Fruit fly (Drosophila melanogaster): ENCODE measurements around the gene CG43322.

CG43322 gene

DNA sequence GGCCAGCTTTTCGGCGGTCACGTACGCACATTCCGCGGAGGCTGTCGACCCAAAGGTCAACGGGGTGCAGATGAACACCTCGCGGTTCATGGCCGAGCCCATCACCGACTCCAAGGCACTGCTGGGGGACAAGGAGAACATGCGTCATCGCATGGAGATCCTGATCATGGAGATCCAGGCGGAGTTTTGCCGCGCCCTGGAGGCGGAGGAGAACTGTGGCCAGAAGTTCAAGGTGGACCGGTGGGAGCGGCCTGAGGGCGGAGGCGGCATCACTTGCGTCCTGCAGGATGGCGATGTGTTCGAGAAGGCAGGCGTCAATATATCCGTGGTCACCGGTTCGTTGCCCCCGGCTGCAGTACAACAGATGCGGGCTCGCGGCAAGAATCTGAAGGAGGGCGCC is 48.6 kb upstream of the CG43322 start:
- TF ChIP-seq jim (GFP tag; optimal IDR thresholded peaks at IDR 0.05) (no peak), sv (GFP tag; optimal IDR thresholded peaks at IDR 0.05) (no peak), CG32264 (GFP tag; optimal IDR thresholded peaks at IDR 0.05) (no peak), usp (GFP tag; optimal IDR thresholded peaks at IDR 0.05) (no peak), rgr (GFP tag; optimal IDR thresholded peaks at IDR 0.05) (no peak), OdsH (GFP tag; optimal IDR thresholded peaks at IDR 0.05) (no peak), br (GFP tag; optimal IDR thresholded peaks at IDR 0.05) (no peak)

DNA sequence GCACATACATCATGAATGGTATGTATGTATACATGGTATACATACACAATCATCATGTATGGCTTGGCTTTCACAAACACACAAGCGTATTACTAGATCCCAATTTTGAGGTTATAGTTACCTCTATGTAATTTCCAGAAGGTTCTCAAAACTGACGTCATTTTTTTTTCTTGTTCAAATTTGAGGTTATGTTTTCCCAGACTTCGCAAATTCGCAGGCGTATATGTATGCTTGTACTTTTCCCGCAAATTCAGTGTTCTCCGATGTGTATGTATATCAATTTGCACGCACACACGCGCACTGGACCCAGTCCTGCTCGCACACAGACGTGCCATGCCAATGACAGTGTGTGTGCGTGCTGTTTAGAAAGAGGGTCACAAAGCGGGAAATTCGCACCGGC is 46.9 kb upstream of the CG43322 start:
- no peak for TF ChIP-seq Rel (GFP tag; optimal IDR thresholded peaks at IDR 0.05)
- peak; percentile 37 for TF ChIP-seq Rel (tag; optimal IDR thresholded peaks at IDR 0.05)
- peak; percentile 17 for TF ChIP-seq Sp1 (GFP tag; optimal IDR thresholded peaks at IDR 0.05)
- peak; percentile 11 for TF ChIP-seq psq (GFP tag; optimal IDR thresholded peaks at IDR 0.05)
- peak; percentile 3 for TF ChIP-seq HLH106 (tag; optimal IDR thresholded peaks at IDR 0.05)
- TF ChIP-seq dmrt93B (GFP tag; optimal IDR thresholded peaks at IDR 0.05), result no peak
- TF ChIP-seq N (GFP tag; optimal IDR thresholded peaks at IDR 0.05), result peak; percentile 31
- TF ChIP-seq Dif (GFP tag; optimal IDR thresholded peaks at IDR 0.05; ENCODE audit: partially characterized antibody), result no peak
- no peak for TF ChIP-seq Hr78 (GFP tag; optimal IDR thresholded peaks at IDR 0.05)

DNA sequence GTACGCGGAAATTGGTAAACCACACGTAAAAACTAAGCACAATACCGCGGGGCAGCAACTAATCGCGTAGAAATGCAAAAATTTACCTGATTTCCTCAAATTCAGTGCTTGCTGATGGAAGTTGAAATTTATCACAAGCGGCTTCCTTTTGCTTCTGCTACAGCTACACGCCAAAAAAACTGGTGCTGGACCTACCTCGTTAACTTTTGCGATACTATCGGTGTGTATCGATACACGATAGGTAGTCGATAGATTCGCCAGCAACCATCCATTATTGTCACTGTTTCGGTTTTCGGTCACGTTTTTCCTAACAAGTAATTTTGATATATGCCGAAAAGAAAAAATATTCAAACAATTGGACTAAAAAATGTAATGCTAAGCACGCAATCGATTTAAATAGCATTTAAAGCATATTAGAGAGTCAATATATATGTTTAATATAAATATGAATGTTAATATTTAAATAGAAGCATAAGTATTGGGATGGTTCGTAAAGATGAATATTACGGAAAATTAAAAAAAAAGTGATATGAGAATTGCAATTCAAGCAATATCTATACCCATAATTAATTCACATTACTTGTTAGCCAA is 45.7 kb upstream of the CG43322 start, which contains the start of gene Sumo:
TSS of gene Sumo (minus strand) at position 223 of the 591 bp plus-strand sequence.
- TF ChIP-seq Rel (GFP tag; optimal IDR thresholded peaks at IDR 0.05) (no peak), Rel (tag; optimal IDR thresholded peaks at IDR 0.05) (peak; percentile 13), HLH106 (tag; optimal IDR thresholded peaks at IDR 0.05) (peak; percentile 11), woc (GFP tag; optimal IDR thresholded peaks at IDR 0.05) (peak; percentile 47), Sp1 (GFP tag; optimal IDR thresholded peaks at IDR 0.05) (peak; percentile 21), Hr83 (GFP tag; optimal IDR thresholded peaks at IDR 0.05; ENCODE audit: poor library complexity, severe bottlenecking) (peak; percentile 94), rgr (GFP tag; optimal IDR thresholded peaks at IDR 0.05) (peak; percentile 22), Abd-B (GFP tag; optimal IDR thresholded peaks at IDR 0.05) (no peak), sage (GFP tag; optimal IDR thresholded peaks at IDR 0.05) (no peak), h (GFP tag; optimal IDR thresholded peaks at IDR 0.05) (no peak), Jra (GFP tag; optimal IDR thresholded peaks at IDR 0.05) (peak; percentile 62)

- TF ChIP-seq foxo (GFP tag; optimal IDR thresholded peaks at IDR 0.05) (peak in 1 of 2 experiments; percentile 47), Jra (GFP tag; optimal IDR thresholded peaks at IDR 0.05) (no peak), Dif (GFP tag; optimal IDR thresholded peaks at IDR 0.05; ENCODE audit: partially characterized antibody) (no peak), pan (optimal IDR thresholded peaks at IDR 0.05) (no peak), CG32264 (GFP tag; optimal IDR thresholded peaks at IDR 0.05) (peak; percentile 7), psq (GFP tag; optimal IDR thresholded peaks at IDR 0.05) (peak; percentile 11), CrebA (GFP tag; optimal IDR thresholded peaks at IDR 0.05; ENCODE audit: borderline replicate concordance) (no peak), ey (GFP tag; optimal IDR thresholded peaks at IDR 0.05) (peak; percentile 23), CG9705 (GFP tag; optimal IDR thresholded peaks at IDR 0.05) (no peak), tai (GFP tag; optimal IDR thresholded peaks at IDR 0.05) (no peak), Abd-B (GFP tag; optimal IDR thresholded peaks at IDR 0.05) (no peak), Dfd (GFP tag; optimal IDR thresholded peaks at IDR 0.05) (no peak), usp (GFP tag; optimal IDR thresholded peaks at IDR 0.05) (no peak), Vsx2 (GFP tag; optimal IDR thresholded peaks at IDR 0.05; ENCODE audit: partially characterized antibody) (no peak), Mio (GFP tag; optimal IDR thresholded peaks at IDR 0.05) (no peak), Hr83 (GFP tag; optimal IDR thresholded peaks at IDR 0.05; ENCODE audit: poor library complexity, severe bottlenecking) (peak; percentile 39), Rel (GFP tag; optimal IDR thresholded peaks at IDR 0.05) (no peak), Rel (tag; optimal IDR thresholded peaks at IDR 0.05) (no peak), h (GFP tag; optimal IDR thresholded peaks at IDR 0.05) (peak; percentile 76), GATAd (GFP tag; optimal IDR thresholded peaks at IDR 0.05) (no peak), lola (GFP tag; optimal IDR thresholded peaks at IDR 0.05) (no peak), Hr78 (GFP tag; optimal IDR thresholded peaks at IDR 0.05) (no peak), br (GFP tag; optimal IDR thresholded peaks at IDR 0.05) (no peak), fru (GFP tag; optimal IDR thresholded peaks at IDR 0.05) (peak; percentile 53), Sp1 (GFP tag; optimal IDR thresholded peaks at IDR 0.05) (peak; percentile 32), Myc (optimal IDR thresholded peaks at IDR 0.05) (no peak), sv (GFP tag; optimal IDR thresholded peaks at IDR 0.05) (peak; percentile 13), Hnf4 (GFP tag; optimal IDR thresholded peaks at IDR 0.05) (no peak), rgr (GFP tag; optimal IDR thresholded peaks at IDR 0.05) (peak; percentile 56), OdsH (GFP tag; optimal IDR thresholded peaks at IDR 0.05) (peak; percentile 44), woc (GFP tag; optimal IDR thresholded peaks at IDR 0.05) (peak; percentile 82), brk (GFP tag; optimal IDR thresholded peaks at IDR 0.05) (no peak), HLH106 (tag; optimal IDR thresholded peaks at IDR 0.05) (no peak), dl (GFP tag; optimal IDR thresholded peaks at IDR 0.05; ENCODE audit: insufficient read depth in 1 of 2, partially characterized antibody in 2 of 2) (no peak), dmrt93B (GFP tag; optimal IDR thresholded peaks at IDR 0.05) (no peak), N (GFP tag; optimal IDR thresholded peaks at IDR 0.05) (no peak), dsf (GFP tag; optimal IDR thresholded peaks at IDR 0.05; ENCODE audit: borderline replicate concordance) (no peak), sage (GFP tag; optimal IDR thresholded peaks at IDR 0.05) (no peak), jim (GFP tag; optimal IDR thresholded peaks at IDR 0.05) (no peak)
Observed at dm6 chr2L:6968013-6968517, 45.1 kb upstream of the CG43322 start.
